Fruit fly (Drosophila melanogaster) whole organism: ENCODE measurements around the gene mRpL36.

Source experiments
- CG8478 ChIP-seq: fragments of >200 bp; optimal IDR thresholded peaks from 2 replicates; lab custom pipeline; 2018; ENCODE audit warnings: inconsistent platforms
- EcR ChIP-seq, 2 experiments: fragments of >200 bp; optimal IDR thresholded peaks; 2 replicates each; lab custom pipeline; 2017; ENCODE audit warnings: missing biosample characterization in 2 of 2, missing genetic modification characterization in 2 of 2, missing genetic modification reagents in 2 of 2
- pan ChIP-seq: fragments of >200 bp; optimal IDR thresholded peaks from 2 replicates; lab custom pipeline; 2017
- psq ChIP-seq: fragments of >200 bp; optimal IDR thresholded peaks from 2 replicates; lab custom pipeline; 2017
- usp ChIP-seq: fragments of >200 bp; optimal IDR thresholded peaks from 2 replicates; lab custom pipeline; 2017; ENCODE audit warnings: missing biosample characterization, missing genetic modification characterization, mixed read lengths

DNA sequence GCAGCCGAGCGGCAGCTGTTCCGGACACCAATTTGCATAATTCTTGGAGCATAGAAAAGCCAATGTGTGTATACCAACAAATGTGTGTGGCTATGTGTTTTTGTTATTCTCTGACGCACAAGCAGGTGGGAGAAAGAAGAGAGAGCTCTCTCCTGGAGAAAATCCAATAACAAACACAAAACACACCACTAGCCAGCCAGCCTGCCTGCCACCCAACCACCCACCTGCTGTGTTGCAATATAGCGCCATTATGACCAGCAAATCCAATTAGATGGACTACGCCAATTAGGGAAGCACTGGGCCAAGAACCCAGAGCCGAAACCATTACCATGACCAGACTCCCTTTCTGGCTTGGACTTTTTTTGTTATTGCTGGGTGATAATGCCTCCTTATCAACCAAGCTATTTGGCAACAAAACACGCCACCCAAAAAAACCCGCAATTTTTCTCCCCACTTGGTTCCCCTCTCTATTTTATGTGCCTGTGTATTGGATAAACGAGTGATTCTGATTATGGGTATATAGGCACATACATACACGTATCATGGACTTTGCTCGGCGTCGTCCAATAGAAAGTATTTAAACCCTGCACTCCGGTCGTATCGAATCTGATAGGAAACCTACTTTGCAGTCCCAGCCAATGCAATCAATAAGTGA lies 3.6 kb upstream of the mRpL36 start:
- TF ChIP-seq pan (lab: Kevin White, UChicago) (no peak), psq (lab: Kevin White, UChicago) (no peak), CG8478 (lab: Kevin White, UChicago) (no peak), usp (GFP tag; lab: Kevin White, UChicago) (no peak), EcR (GFP tag; optimal IDR thresholded peaks at IDR 0.05; lab: Kevin White, UChicago) (no peak)
